Fruit fly (Drosophila melanogaster): ENCODE results near the gene CG5984.

DNA sequence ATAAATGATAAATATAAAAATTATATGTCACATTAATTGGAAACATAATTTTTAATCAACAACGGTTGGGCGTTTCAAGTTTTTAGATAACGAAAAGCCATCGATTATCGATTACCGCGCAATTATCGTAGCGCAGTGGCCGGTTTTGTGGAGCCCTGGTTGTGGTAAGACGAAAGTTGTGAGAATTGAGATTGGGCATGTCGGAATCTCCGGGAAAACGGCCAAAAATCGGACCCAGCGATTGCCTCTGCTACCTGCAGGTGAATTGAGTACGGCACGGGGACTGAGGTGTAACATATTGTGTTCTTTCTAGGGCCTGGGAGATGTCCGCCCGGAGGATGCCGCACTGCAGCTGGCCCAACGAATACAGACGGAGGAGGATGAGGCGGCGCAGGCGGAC lies 35.9 kb upstream of the CG5984 start, which contains the start of gene CG3368:
- no peak for TF ChIP-seq cic (GFP tag; optimal IDR thresholded peaks at IDR 0.05)
- TF ChIP-seq tj (GFP tag; optimal IDR thresholded peaks at IDR 0.05): no peak
- TF ChIP-seq ovo (GFP tag; optimal IDR thresholded peaks at IDR 0.05): no peak
